Worm (Caenorhabditis elegans): ENCODE data around the gene flp-23.

DNA sequence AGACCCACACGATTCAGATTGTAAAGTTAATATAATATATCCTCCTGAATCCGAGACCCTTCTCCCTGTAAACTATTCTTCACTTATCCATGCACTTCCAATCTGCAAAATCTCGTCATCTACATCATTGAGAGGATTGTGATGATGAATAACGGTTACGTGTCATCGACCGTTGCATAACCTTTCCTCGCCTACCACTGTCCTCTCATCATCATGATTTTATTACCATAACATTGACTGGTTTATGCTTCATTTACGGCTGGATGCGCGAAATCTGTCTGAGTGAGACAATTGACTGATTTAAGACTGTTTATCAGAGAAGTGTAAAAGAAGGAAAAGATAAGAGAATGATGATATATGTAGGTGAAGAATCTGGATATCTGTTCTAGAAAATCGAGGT lies 30.3 kb upstream of the flp-23 start:
- TF ChIP-seq elt-2 (tag; optimal IDR thresholded peaks at IDR 0.05) (no peak), pqm-1 (tag; optimal IDR thresholded peaks at IDR 0.05) (no peak), ceh-18 (tag; optimal IDR thresholded peaks at IDR 0.05) (no peak), mec-3 (tag; optimal IDR thresholded peaks at IDR 0.05; ENCODE audit: borderline replicate concordance) (no peak)

Data from whole organism, late embryonic.